Worm (Caenorhabditis elegans) whole organism, L3 larva: Measurements from ENCODE around the gene hpd-1.

ENCODE experiments used
- ZK546.5 ChIP-seq: sonication (generic microtip); optimal IDR thresholded peaks from 2 replicates; lab custom pipeline; 2017; ENCODE audit warnings: missing biosample characterization, missing genetic modification characterization
- ceh-16 ChIP-seq: sonication (generic microtip); optimal IDR thresholded peaks from 2 replicates; lab custom pipeline; 2017; ENCODE audit warnings: missing biosample characterization, missing genetic modification characterization

DNA sequence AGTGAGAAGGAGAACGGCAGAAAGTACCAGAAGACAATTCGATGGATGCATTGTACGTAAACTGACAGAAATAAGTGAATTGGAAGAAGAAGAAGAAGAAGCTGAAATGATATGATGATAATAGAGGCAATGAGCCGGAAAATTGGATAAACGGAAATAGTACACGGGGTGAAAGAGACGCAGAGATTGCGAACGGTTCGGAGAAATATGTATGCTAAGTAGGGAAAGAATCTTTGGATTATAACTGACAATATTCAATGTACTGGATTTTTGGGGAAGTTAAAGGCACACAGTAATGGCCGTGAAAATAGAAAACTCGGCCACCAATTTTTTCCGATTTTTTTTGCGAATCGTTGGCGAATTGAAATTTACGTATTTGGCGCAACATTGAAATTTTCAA is 40.0 kb downstream of the hpd-1 start, which contains the start of gene Y45F3A.4:
- TF ChIP-seq ceh-16 (no peak), ZK546.5 (tag; lab: Kevin White, UChicago) (no peak)
